Worm (Caenorhabditis elegans): ENCODE measurements around the gene C35C5.10.
A peak's percentile ranks its signal among the peaks of the same experiment; 100 is the strongest.

C35C5.10 gene

DNA sequence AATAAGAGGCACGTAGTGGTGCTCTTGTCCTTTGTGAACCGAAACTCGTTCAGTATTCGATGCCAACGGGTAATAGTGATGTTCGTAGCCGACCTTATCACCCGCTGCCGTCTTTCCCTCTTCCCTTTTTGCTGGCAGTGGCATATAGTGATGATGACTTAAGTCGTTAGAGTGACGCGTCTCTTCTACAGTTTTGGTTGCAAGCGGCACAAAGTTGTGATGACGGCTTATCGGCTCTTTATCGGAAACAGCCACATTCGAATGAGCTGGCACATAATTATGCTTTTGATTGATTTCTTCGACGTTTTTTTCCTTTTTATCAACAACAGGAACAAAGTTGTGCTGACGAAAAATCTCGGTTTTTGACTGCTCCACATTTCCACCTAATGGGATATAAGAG, 40.7 kb upstream of the C35C5.10 start (continued):
- peak; percentile 94 for TF ChIP-seq nhr-28 (tag; optimal IDR thresholded peaks at IDR 0.05)
- TF ChIP-seq mep-1 (tag; optimal IDR thresholded peaks at IDR 0.05) = peak; percentile 39
- peak in 1 of 2 experiments; percentile 30 for TF ChIP-seq lsy-2 (tag; optimal IDR thresholded peaks at IDR 0.05)
- peak; percentile 34 for TF ChIP-seq hlh-30 (tag; optimal IDR thresholded peaks at IDR 0.05; ENCODE audit: insufficient read depth)
- TF ChIP-seq nhr-48 (tag; optimal IDR thresholded peaks at IDR 0.05) = peak; percentile 54
- 0 out of 2 replicates have a peak, but pooled peaks have one; percentile 22 for TF ChIP-seq lin-38 (GFP tag; IDR thresholded peaks at IDR 0.05)
- TF ChIP-seq duxl-1 (tag; optimal IDR thresholded peaks at IDR 0.05; ENCODE audit: poor library complexity) = no peak
- no peak for TF ChIP-seq ces-1 (GFP tag; optimal IDR thresholded peaks at IDR 0.05)
- TF ChIP-seq aha-1 (tag) = peak; percentile 47
- peak in 1 of 2 experiments; percentile 48 for TF ChIP-seq mdl-1 (tag; optimal IDR thresholded peaks at IDR 0.05)
- TF ChIP-seq spr-1 (tag; optimal IDR thresholded peaks at IDR 0.05) = no peak
- no peak for TF ChIP-seq zag-1 (tag; optimal IDR thresholded peaks at IDR 0.05)
- TF ChIP-seq madf-5 (GFP tag; IDR thresholded peaks at IDR 0.05) = no peak
- TF ChIP-seq nhr-77 (tag; optimal IDR thresholded peaks at IDR 0.05) = peak; percentile 78
- TF ChIP-seq jun-1 (tag; optimal IDR thresholded peaks at IDR 0.05) = peak; percentile 29
- peak; percentile 69 for TF ChIP-seq nhr-10 (tag; optimal IDR thresholded peaks at IDR 0.05)
- 0 out of 2 replicates have a peak, but pooled peaks have one; percentile 43 for TF ChIP-seq tag-97 (GFP tag; IDR thresholded peaks at IDR 0.05)
- TF ChIP-seq daf-16 (GFP tag; optimal IDR thresholded peaks at IDR 0.05) = no peak
- TF ChIP-seq daf-16 (tag; optimal IDR thresholded peaks at IDR 0.05) = peak; percentile 95

- TF ChIP-seq unc-62 (GFP tag; optimal IDR thresholded peaks at IDR 0.05 in 1 of 2) (peak in 1 of 2 experiments; percentile 90), unc-62 (tag; optimal IDR thresholded peaks at IDR 0.05) (no peak), mdl-1 (tag; optimal IDR thresholded peaks at IDR 0.05) (no peak), spr-1 (tag; optimal IDR thresholded peaks at IDR 0.05) (no peak)
Observed at ce11 chrX:11517433-11517832, 38.6 kb upstream of the C35C5.10 start.

- TF ChIP-seq hlh-11 (tag; optimal IDR thresholded peaks at IDR 0.05) = peak; percentile 21
- TF ChIP-seq Y75B8A.6 (GFP tag; IDR thresholded peaks at IDR 0.05) = no peak
- TF ChIP-seq D1046.2 (GFP tag; IDR thresholded peaks at IDR 0.05) = no peak
- TF ChIP-seq dve-1 (tag; optimal IDR thresholded peaks at IDR 0.05; ENCODE audit: insufficient read depth) = peak; percentile 15
- TF ChIP-seq gei-8 (GFP tag; optimal IDR thresholded peaks at IDR 0.05) = no peak
- no peak for TF ChIP-seq lin-13 (GFP tag; optimal IDR thresholded peaks at IDR 0.05)
- TF ChIP-seq zip-2 (tag; optimal IDR thresholded peaks at IDR 0.05) = no peak
- peak; percentile 42 for TF ChIP-seq pqm-1 (tag; optimal IDR thresholded peaks at IDR 0.05)
- TF ChIP-seq set-16 (GFP tag; IDR thresholded peaks at IDR 0.05) = no peak
- no peak for TF ChIP-seq nhr-10 (tag; optimal IDR thresholded peaks at IDR 0.05)
- no peak for TF ChIP-seq lin-1 (GFP tag; IDR thresholded peaks at IDR 0.05)
- no peak for TF ChIP-seq daf-8 (GFP tag; IDR thresholded peaks at IDR 0.05)
- peak; percentile 62 for TF ChIP-seq nhr-28 (tag; optimal IDR thresholded peaks at IDR 0.05)
- TF ChIP-seq ceh-44 (GFP tag; IDR thresholded peaks at IDR 0.05) = no peak
- TF ChIP-seq T20F7.1 (GFP tag; optimal IDR thresholded peaks at IDR 0.05) = no peak
- no peak for TF ChIP-seq php-3 (GFP tag; IDR thresholded peaks at IDR 0.05)
- TF ChIP-seq fkh-10 (GFP tag; optimal IDR thresholded peaks at IDR 0.05) = no peak
- no peak for TF ChIP-seq rbr-2 (tag; optimal IDR thresholded peaks at IDR 0.05)
- TF ChIP-seq sdz-12 (GFP tag; optimal IDR thresholded peaks at IDR 0.05) = no peak
- no peak for TF ChIP-seq Y48G9A.11 (GFP tag; IDR thresholded peaks at IDR 0.05)
- TF ChIP-seq daf-12 (tag; optimal IDR thresholded peaks at IDR 0.05) = no peak
- no peak for TF ChIP-seq Y105C5A.15 (GFP tag; IDR thresholded peaks at IDR 0.05)
- no peak for TF ChIP-seq ztf-11 (tag; optimal IDR thresholded peaks at IDR 0.05)
- TF ChIP-seq lin-38 (GFP tag; IDR thresholded peaks at IDR 0.05) = no peak
- no peak for TF ChIP-seq ctbp-1 (GFP tag; IDR thresholded peaks at IDR 0.05)
- no peak for TF ChIP-seq duxl-1 (tag; optimal IDR thresholded peaks at IDR 0.05; ENCODE audit: poor library complexity)
- TF ChIP-seq nhr-111 (GFP tag; optimal IDR thresholded peaks at IDR 0.05) = no peak
- TF ChIP-seq nhr-77 (tag; optimal IDR thresholded peaks at IDR 0.05) = peak; percentile 45
- no peak for TF ChIP-seq arid-1 (GFP tag; conservative IDR thresholded peaks at IDR 0.05)
- no peak for TF ChIP-seq ZK546.5 (tag; optimal IDR thresholded peaks at IDR 0.05)
- no peak for TF ChIP-seq daf-16 (GFP tag; optimal IDR thresholded peaks at IDR 0.05)
- TF ChIP-seq daf-16 (tag; optimal IDR thresholded peaks at IDR 0.05) = peak; percentile 40
Observed at ce11 chrX:11518415-11518814, 37.6 kb upstream of the C35C5.10 start.
